Worm (Caenorhabditis elegans): ENCODE data around the gene dhs-25.

dhs-25 gene

DNA sequence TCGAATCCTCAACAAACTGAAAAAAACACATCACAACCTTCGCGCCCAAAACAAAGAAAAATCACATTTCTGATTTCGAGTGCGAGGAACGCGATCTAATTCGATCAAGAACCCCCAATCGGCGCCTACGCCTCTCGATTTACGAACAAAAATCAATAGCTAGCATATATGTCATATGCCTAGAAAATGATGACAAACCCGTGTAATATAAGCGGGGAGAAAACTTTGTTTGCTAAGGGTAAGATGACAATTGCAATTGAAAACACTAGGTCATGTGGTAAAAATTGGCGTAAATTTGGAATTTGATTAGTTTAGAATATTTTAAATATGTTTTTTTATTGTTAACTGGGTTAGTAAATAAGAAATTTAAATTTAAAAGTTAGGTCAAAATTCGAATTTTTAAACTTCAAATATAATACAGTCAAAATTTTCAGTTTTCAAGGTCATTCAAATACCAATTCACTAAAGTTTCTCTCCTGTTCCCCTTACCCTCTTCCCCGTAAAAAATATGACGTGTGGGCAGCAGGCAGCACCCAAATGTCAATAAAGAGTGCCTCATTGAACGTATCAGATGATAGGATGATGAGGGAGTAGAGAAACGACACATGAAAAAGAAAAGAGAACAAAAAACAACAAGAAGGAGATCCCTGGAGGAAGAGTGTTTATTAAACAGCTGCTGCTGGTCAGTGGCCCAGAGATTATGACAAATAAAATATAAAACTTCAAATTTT, 29.8 kb upstream of the dhs-25 start (continued):
- no peak for TF ChIP-seq Y67H2A.10 (GFP tag; conservative IDR thresholded peaks at IDR 0.05)
- TF ChIP-seq let-607 (tag; optimal IDR thresholded peaks at IDR 0.05): no peak
- TF ChIP-seq F39B2.1 (GFP tag; IDR thresholded peaks at IDR 0.05): no peak
- no peak for TF ChIP-seq bed-2 (GFP tag; IDR thresholded peaks at IDR 0.05)
- TF ChIP-seq Y53G8AR.9 (GFP tag; conservative IDR thresholded peaks at IDR 0.05): no peak
- no peak for TF ChIP-seq T26A5.8 (tag; optimal IDR thresholded peaks at IDR 0.05)
- no peak for TF ChIP-seq dpl-1 (GFP tag; optimal IDR thresholded peaks at IDR 0.05)
- no peak for TF ChIP-seq ama-1 (optimal IDR thresholded peaks at IDR 0.05)
- no peak for TF ChIP-seq ama-1 (GFP tag; optimal IDR thresholded peaks at IDR 0.05)
- peak; percentile 58 for TF ChIP-seq nhr-80 (tag; optimal IDR thresholded peaks at IDR 0.05)
- peak; percentile 19 for TF ChIP-seq lin-40 (tag; optimal IDR thresholded peaks at IDR 0.05)
- TF ChIP-seq nfya-2 (GFP tag; IDR thresholded peaks at IDR 0.05): no peak
- 0 out of 2 replicates have a peak, but pooled peaks have one; percentile 24 for TF ChIP-seq nfyb-1 (GFP tag; IDR thresholded peaks at IDR 0.05)
- TF ChIP-seq him-1 (tag; optimal IDR thresholded peaks at IDR 0.05): no peak
- no peak for TF ChIP-seq B0261.1 (tag; optimal IDR thresholded peaks at IDR 0.05)
- no peak for TF ChIP-seq lsl-1 (GFP tag; optimal IDR thresholded peaks at IDR 0.05)
- TF ChIP-seq ceh-27 (GFP tag; optimal IDR thresholded peaks at IDR 0.05): no peak
- TF ChIP-seq snpc-4 (GFP tag; optimal IDR thresholded peaks at IDR 0.05): no peak
- TF ChIP-seq snpc-4 (tag; optimal IDR thresholded peaks at IDR 0.05): no peak
- no peak for TF ChIP-seq lag-1 (GFP tag; IDR thresholded peaks at IDR 0.05)
- TF ChIP-seq B0336.3 (GFP tag; IDR thresholded peaks at IDR 0.05): no peak
- TF ChIP-seq unc-130 (GFP tag; optimal IDR thresholded peaks at IDR 0.05): no peak
- TF ChIP-seq nhr-90 (tag; optimal IDR thresholded peaks at IDR 0.05): no peak
- TF ChIP-seq die-1 (tag; optimal IDR thresholded peaks at IDR 0.05): no peak
- TF ChIP-seq ets-4 (GFP tag; optimal IDR thresholded peaks at IDR 0.05): no peak
- TF ChIP-seq aptf-3 (GFP tag; IDR thresholded peaks at IDR 0.05): no peak
- no peak for TF ChIP-seq ceh-58 (GFP tag; IDR thresholded peaks at IDR 0.05)
- TF ChIP-seq zim-3 (tag; optimal IDR thresholded peaks at IDR 0.05): no peak
- TF ChIP-seq snpc-1.3 (tag; optimal IDR thresholded peaks at IDR 0.05; ENCODE audit: insufficient read depth): no peak
- no peak for TF ChIP-seq hmg-20 (GFP tag; IDR thresholded peaks at IDR 0.05)
- no peak for TF ChIP-seq lin-35 (GFP tag; optimal IDR thresholded peaks at IDR 0.05)
- TF ChIP-seq Y56A3A.18 (GFP tag; IDR thresholded peaks at IDR 0.05): no peak
- no peak for TF ChIP-seq sea-2 (GFP tag; IDR thresholded peaks at IDR 0.05)
- TF ChIP-seq Y79H2A.3 (GFP tag; conservative IDR thresholded peaks at IDR 0.05): no peak
- no peak for TF ChIP-seq chd-7 (tag; optimal IDR thresholded peaks at IDR 0.05)
- TF ChIP-seq ceh-40 (GFP tag; IDR thresholded peaks at IDR 0.05): no peak
- no peak for TF ChIP-seq egl-44 (GFP tag; IDR thresholded peaks at IDR 0.05)
- TF ChIP-seq aptf-2 (GFP tag; conservative IDR thresholded peaks at IDR 0.05): no peak
- no peak for TF ChIP-seq sptf-2 (GFP tag; optimal IDR thresholded peaks at IDR 0.05)
- TF ChIP-seq F37B4.10 (GFP tag; IDR thresholded peaks at IDR 0.05): no peak
- TF ChIP-seq nhr-179 (tag; optimal IDR thresholded peaks at IDR 0.05): no peak
- TF ChIP-seq tlf-1 (GFP tag; optimal IDR thresholded peaks at IDR 0.05): no peak
- TF ChIP-seq let-526 (GFP tag; IDR thresholded peaks at IDR 0.05): 0 out of 2 replicates have a peak, but pooled peaks have one; percentile 20
- TF ChIP-seq mcd-1 (GFP tag; IDR thresholded peaks at IDR 0.05): no peak
- peak; percentile 55 for TF ChIP-seq atf-7 (tag; optimal IDR thresholded peaks at IDR 0.05)
- TF ChIP-seq xnd-1 (tag; optimal IDR thresholded peaks at IDR 0.05): no peak
- TF ChIP-seq unc-62 (GFP tag; optimal IDR thresholded peaks at IDR 0.05): peak; percentile 38
- TF ChIP-seq cebp-1 (GFP tag; IDR thresholded peaks at IDR 0.05): 0 out of 2 replicates have a peak, but pooled peaks have one; percentile 15
- TF ChIP-seq cebp-1 (tag; optimal IDR thresholded peaks at IDR 0.05): no peak

All from whole organism, young adult.